Worm (Caenorhabditis elegans): ENCODE results near the gene vit-3.

ce11 chrX:3576239-3576638, 3.9 kb upstream of the vit-3 start, which contains the start of gene ckc-1:
- TF ChIP-seq pqm-1 (tag; optimal IDR thresholded peaks at IDR 0.05) (peak; percentile 87), lsy-2 (tag; optimal IDR thresholded peaks at IDR 0.05) (peak in 1 of 2 experiments; percentile 36), sox-4 (tag; optimal IDR thresholded peaks at IDR 0.05) (no peak), ceh-63 (GFP tag; optimal IDR thresholded peaks at IDR 0.05) (no peak)

All from whole organism, L1 larva.